Worm (Caenorhabditis elegans) whole organism, midembryonic: ENCODE results near the gene ins-9.

ENCODE experiments used
- T22C8.4 ChIP-seq: fragments of 200-800 bp; sonication (Bioruptor generic); IDR thresholded peaks from 2 replicates; pipeline ENCODE4 v1.3.6; 2022; ENCODE audit warnings: missing genetic modification characterization, missing compliant biosample characterization
- cog-1 ChIP-seq: sonication (generic microtip); optimal IDR thresholded peaks from 2 replicates; lab custom pipeline; 2016; ENCODE audit warnings: missing genetic modification characterization, missing compliant biosample characterization
- flt-1 ChIP-seq: fragments of 200-800 bp; sonication (Bioruptor generic); IDR thresholded peaks from 2 replicates; pipeline ENCODE4 v1.3.6; 2022; ENCODE audit warnings: missing genetic modification characterization, missing compliant biosample characterization
- klf-2 ChIP-seq: fragments of 200-800 bp; sonication (Bioruptor generic); conservative IDR thresholded peaks from 2 replicates; pipeline ENCODE4 v1.3.6; 2022; ENCODE audit warnings: missing genetic modification reagents, missing genetic modification characterization, missing compliant biosample characterization
- med-1 ChIP-seq: sonication (generic microtip); optimal IDR thresholded peaks from 2 replicates; lab custom pipeline; 2017; ENCODE audit warnings: missing genetic modification characterization, mild to moderate bottlenecking, missing compliant biosample characterization, antibody characterized with exemption, missing genetic modification reagents; ENCODE audit not compliant: insufficient read depth
- ref-1 ChIP-seq: fragments of 200-800 bp; sonication (Bioruptor generic); conservative IDR thresholded peaks from 2 replicates; pipeline ENCODE4 v1.3.6; 2022; ENCODE audit warnings: missing genetic modification reagents, missing genetic modification characterization, missing compliant biosample characterization
- tab-1 ChIP-seq: fragments of 200-800 bp; sonication (Bioruptor generic); IDR thresholded peaks from 2 replicates; pipeline ENCODE4 v1.3.6; 2022; ENCODE audit warnings: missing genetic modification characterization, missing compliant biosample characterization
- ztf-23 ChIP-seq: fragments of 200-800 bp; sonication (Bioruptor generic); IDR thresholded peaks from 2 replicates; pipeline ENCODE4 v1.3.6; 2022; ENCODE audit warnings: missing genetic modification reagents, missing genetic modification characterization, missing compliant biosample characterization
- ztf-29 ChIP-seq: fragments of 200-800 bp; sonication (Bioruptor generic); IDR thresholded peaks from 2 replicates; pipeline ENCODE4 v1.3.6; 2022; ENCODE audit warnings: missing genetic modification reagents, missing genetic modification characterization, missing compliant biosample characterization

ins-9 gene

ce11 chrX:8853524-8853923, 12.9 kb downstream of the ins-9 start, which contains the start of gene sprp-4:
TSS of gene sprp-4 (minus strand) at chrX:8853624.
- TF ChIP-seq med-1 (GFP tag; lab: Kevin White, UChicago) (no peak), T22C8.4 (GFP tag; lab: Robert Waterston, UW) (no peak), tab-1 (GFP tag; lab: Robert Waterston, UW) (no peak), ztf-23 (no peak), cog-1 (no peak), klf-2 (GFP tag; lab: Robert Waterston, UW) (no peak), ztf-29 (GFP tag; lab: Robert Waterston, UW) (no peak), ref-1 (GFP tag; lab: Robert Waterston, UW) (no peak), flt-1 (GFP tag; lab: Robert Waterston, UW) (no peak)

DNA sequence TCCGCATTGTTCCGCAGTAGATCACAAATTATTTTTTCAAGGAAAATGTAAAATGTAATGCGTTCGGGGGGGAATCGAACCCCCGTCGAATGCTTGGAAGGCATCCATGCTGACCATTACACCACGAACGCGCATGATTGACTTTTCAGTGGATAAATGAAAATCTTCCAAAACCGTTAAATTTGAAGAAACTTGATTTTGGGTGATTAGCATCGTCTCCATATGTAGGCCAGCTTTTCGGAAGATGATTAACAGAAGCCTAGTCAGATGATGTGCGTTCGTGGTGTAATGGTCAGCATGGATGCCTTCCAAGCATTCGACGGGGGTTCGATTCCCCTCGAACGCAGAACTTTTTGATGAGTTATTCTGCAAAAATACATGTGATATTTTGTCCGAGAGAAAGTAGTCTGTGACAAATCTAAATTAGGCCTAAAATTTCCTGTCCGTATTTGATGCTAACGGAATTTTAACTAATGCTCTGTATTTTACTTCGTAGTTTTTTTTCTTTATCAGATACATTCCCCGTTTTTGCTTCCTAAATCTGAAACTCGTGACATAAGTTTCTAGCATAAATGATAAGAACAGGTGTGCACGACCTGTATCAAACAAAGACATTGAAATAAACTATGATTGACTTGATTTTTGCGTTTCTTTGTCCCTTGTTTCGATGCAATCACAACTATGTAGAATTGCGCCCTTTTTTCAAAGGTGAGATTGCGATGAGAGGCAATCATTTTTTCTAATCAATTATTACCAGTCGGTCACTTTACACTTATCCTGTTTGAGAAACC, 19.8 kb downstream of the ins-9 start, which contains the start of gene C28G1.10:
C28G1.10 (plus strand) TSS at position 676 of the 791 bp plus-strand sequence.
- TF ChIP-seq T22C8.4 (GFP tag; lab: Robert Waterston, UW) (no peak), med-1 (GFP tag; lab: Kevin White, UChicago) (no peak), klf-2 (GFP tag; lab: Robert Waterston, UW) (peak; percentile 61; the same call in 1 of the 2 replicates), flt-1 (GFP tag; lab: Robert Waterston, UW) (no peak)

DNA sequence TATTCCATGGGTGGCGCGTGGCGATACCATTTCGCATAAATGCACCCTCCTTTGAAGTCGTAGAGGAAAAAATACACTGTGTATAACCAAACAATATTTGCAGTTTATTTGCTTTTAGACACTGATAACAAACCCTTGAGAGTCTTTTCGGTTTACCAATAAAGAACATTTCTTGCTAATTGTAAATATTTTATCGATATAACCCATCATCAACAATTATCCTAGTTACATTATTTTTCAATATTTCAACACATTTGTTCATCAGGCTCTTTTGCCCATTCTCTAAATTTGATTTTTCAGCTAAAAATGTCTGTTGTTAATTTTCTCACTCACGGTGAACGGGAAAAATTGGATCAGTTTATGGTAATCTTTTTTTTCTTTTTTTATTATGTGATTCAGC, 22.5 kb downstream of the ins-9 start, which contains the start of gene ubc-23:
ubc-23 (plus strand) TSS at position 301 of the 400 bp plus-strand sequence.
- TF ChIP-seq flt-1 (GFP tag; lab: Robert Waterston, UW) (no peak), ref-1 (GFP tag; lab: Robert Waterston, UW) (no peak), med-1 (GFP tag; lab: Kevin White, UChicago) (no peak), T22C8.4 (GFP tag; lab: Robert Waterston, UW) (no peak), tab-1 (GFP tag; lab: Robert Waterston, UW) (no peak), cog-1 (no peak), ztf-23 (no peak), klf-2 (GFP tag; lab: Robert Waterston, UW) (no peak), ztf-29 (GFP tag; lab: Robert Waterston, UW) (no peak)

ce11 chrX:8838176-8838575, 28.3 kb downstream of the ins-9 start:
- TF ChIP-seq flt-1 (GFP tag; lab: Robert Waterston, UW) (no peak), ztf-23 (no peak), tab-1 (GFP tag; lab: Robert Waterston, UW) (no peak), ztf-29 (GFP tag; lab: Robert Waterston, UW) (no peak), T22C8.4 (GFP tag; lab: Robert Waterston, UW) (no peak), med-1 (GFP tag; lab: Kevin White, UChicago) (no peak), ref-1 (GFP tag; lab: Robert Waterston, UW) (no peak), cog-1 (no peak), klf-2 (GFP tag; lab: Robert Waterston, UW) (no peak)

DNA sequence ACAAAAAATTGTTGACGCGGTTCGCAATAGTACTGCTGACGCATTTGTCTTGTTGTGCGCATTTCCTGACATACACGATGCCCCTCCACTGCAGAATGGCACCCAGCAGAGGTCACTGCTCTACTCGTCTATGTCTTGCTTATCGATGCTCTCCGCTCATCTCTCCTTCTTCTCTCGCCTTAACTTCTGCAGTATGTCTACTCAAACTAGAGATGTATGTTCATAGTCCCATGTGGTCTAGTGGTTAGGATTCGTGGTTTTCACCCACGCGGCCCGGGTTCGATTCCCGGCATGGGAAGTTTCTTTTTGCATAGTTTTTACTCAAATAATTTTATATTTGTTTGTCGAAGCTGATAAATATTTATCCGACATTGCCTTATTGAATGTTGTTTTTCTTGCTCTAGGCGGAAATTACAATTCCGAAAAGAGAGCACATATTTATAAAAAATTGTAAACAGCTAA, 30.5 kb downstream of the ins-9 start, which contains the start of gene C28G1.2:
C28G1.2 (plus strand) TSS at position 130 of the 462 bp plus-strand sequence.
- TF ChIP-seq cog-1 (peak; percentile 93), klf-2 (GFP tag; lab: Robert Waterston, UW) (peak; percentile 95), med-1 (GFP tag; lab: Kevin White, UChicago) (peak; percentile 86), ref-1 (GFP tag; lab: Robert Waterston, UW) (peak; percentile 96), ztf-23 (peak; percentile 98), ztf-29 (GFP tag; lab: Robert Waterston, UW) (peak; percentile 97), tab-1 (GFP tag; lab: Robert Waterston, UW) (peak; percentile 98), T22C8.4 (GFP tag; lab: Robert Waterston, UW) (peak; percentile 97), flt-1 (GFP tag; lab: Robert Waterston, UW) (peak; percentile 99)

DNA sequence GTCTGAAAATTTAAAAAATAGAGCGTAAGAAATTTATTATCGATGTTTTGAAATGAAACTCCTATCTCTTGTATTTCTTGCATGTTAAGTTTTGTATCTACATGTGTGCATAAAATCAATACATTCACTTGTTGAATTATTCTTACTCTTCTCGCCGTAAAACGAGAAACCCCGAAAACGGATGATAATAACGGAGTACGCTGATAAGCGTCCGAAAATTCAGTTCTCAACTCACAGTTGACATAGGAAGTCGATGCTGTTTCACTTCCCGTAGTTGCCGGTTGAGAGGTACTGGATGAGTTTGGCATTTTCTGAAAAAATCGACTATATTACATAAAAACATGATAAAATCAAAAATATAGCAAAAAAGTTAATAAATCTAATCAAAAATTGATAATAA, 31.1 kb downstream of the ins-9 start, which contains the start of gene sec-15:
sec-15 (minus strand) TSS at position 311 of the 400 bp plus-strand sequence.
- no peak for TF ChIP-seq tab-1 (GFP tag; lab: Robert Waterston, UW)
- no peak for TF ChIP-seq ref-1 (GFP tag; lab: Robert Waterston, UW)
- no peak for TF ChIP-seq T22C8.4 (GFP tag; lab: Robert Waterston, UW)
- no peak for TF ChIP-seq cog-1
- TF ChIP-seq med-1 (GFP tag; lab: Kevin White, UChicago), result no peak
- no peak for TF ChIP-seq ztf-23
- TF ChIP-seq flt-1 (GFP tag; lab: Robert Waterston, UW), result no peak

ce11 chrX:8831162-8831561, 35.3 kb downstream of the ins-9 start, which contains the start of gene C28G1.6:
TSS of gene C28G1.6 (minus strand) at chrX:8831262.
- TF ChIP-seq ztf-29 (GFP tag; lab: Robert Waterston, UW) (no peak), klf-2 (GFP tag; lab: Robert Waterston, UW) (no peak), T22C8.4 (GFP tag; lab: Robert Waterston, UW) (no peak), ztf-23 (no peak), flt-1 (GFP tag; lab: Robert Waterston, UW) (no peak), tab-1 (GFP tag; lab: Robert Waterston, UW) (no peak), cog-1 (no peak), ref-1 (GFP tag; lab: Robert Waterston, UW) (no peak), med-1 (GFP tag; lab: Kevin White, UChicago) (no peak)

ce11 chrX:8828365-8828764, 38.1 kb downstream of the ins-9 start, which contains the start of gene rcs-1:
TSS of gene rcs-1 (minus strand) at chrX:8828540.
- TF ChIP-seq med-1 (GFP tag; lab: Kevin White, UChicago), result no peak
- TF ChIP-seq ztf-29 (GFP tag; lab: Robert Waterston, UW), result no peak
- no peak for TF ChIP-seq ref-1 (GFP tag; lab: Robert Waterston, UW)
- TF ChIP-seq cog-1, result no peak
- TF ChIP-seq T22C8.4 (GFP tag; lab: Robert Waterston, UW), result no peak
- no peak for TF ChIP-seq tab-1 (GFP tag; lab: Robert Waterston, UW)
- TF ChIP-seq klf-2 (GFP tag; lab: Robert Waterston, UW), result no peak
- no peak for TF ChIP-seq ztf-23
- TF ChIP-seq flt-1 (GFP tag; lab: Robert Waterston, UW), result no peak
